Fruit fly (Drosophila melanogaster) whole organism, embryonic: Measurements from ENCODE around the gene HisCl1.

Experiments
- Atf3 ChIP-seq: fragments of 200-800 bp; sonication (Bioruptor generic); optimal IDR thresholded peaks from 3 replicates; lab custom pipeline; 2016; ENCODE audit warnings: missing biosample characterization, missing genetic modification characterization
- BEAF-32 ChIP-seq: fragments of 200-800 bp; sonication (Bioruptor generic); optimal IDR thresholded peaks from 3 replicates; lab custom pipeline; 2017; ENCODE audit warnings: missing biosample characterization, missing genetic modification characterization, mild to moderate bottlenecking, moderate library complexity, missing genetic modification reagents
- BtbVII ChIP-seq: fragments of 200-800 bp; sonication (Bioruptor generic); optimal IDR thresholded peaks from 3 replicates; lab custom pipeline; 2017; ENCODE audit warnings: missing biosample characterization, mild to moderate bottlenecking, missing genetic modification characterization
- CG10267 ChIP-seq: fragments of 200-800 bp; sonication (Bioruptor generic); optimal IDR thresholded peaks from 2 replicates; lab custom pipeline; 2018; ENCODE audit warnings: missing biosample characterization, mild to moderate bottlenecking, missing genetic modification characterization, moderate library complexity
- CG10431 ChIP-seq: fragments of 200-800 bp; sonication (Bioruptor generic); optimal IDR thresholded peaks from 3 replicates; lab custom pipeline; 2018; ENCODE audit warnings: missing biosample characterization, mild to moderate bottlenecking, missing genetic modification characterization
- CG12744 ChIP-seq: fragments of 200-800 bp; sonication (Bioruptor generic); optimal IDR thresholded peaks from 2 replicates; lab custom pipeline; 2016; ENCODE audit warnings: missing biosample characterization, missing genetic modification characterization
- CG13287 ChIP-seq: fragments of 200-800 bp; sonication (Bioruptor generic); IDR thresholded peaks from 2 replicates; pipeline ENCODE4 v1.3.6; 2022; ENCODE audit warnings: missing biosample characterization, missing genetic modification characterization; ENCODE audit not compliant: partially characterized antibody
- CG14710 ChIP-seq: fragments of 200-800 bp; sonication (Bioruptor generic); optimal IDR thresholded peaks from 3 replicates; lab custom pipeline; 2019; ENCODE audit warnings: missing biosample characterization, mild to moderate bottlenecking, missing genetic modification characterization, moderate library complexity
- CG1647 ChIP-seq: fragments of 200-800 bp; sonication (Bioruptor generic); optimal IDR thresholded peaks from 3 replicates; lab custom pipeline; 2016; ENCODE audit warnings: missing biosample characterization, missing genetic modification characterization
- CG17385 ChIP-seq: fragments of 200-800 bp; sonication (Bioruptor generic); optimal IDR thresholded peaks from 3 replicates; lab custom pipeline; 2018; ENCODE audit warnings: missing biosample characterization, mild to moderate bottlenecking, missing genetic modification characterization
- CG17568 ChIP-seq: fragments of 200-800 bp; sonication (Bioruptor generic); optimal IDR thresholded peaks from 2 replicates; lab custom pipeline; 2018; ENCODE audit warnings: missing biosample characterization, mild to moderate bottlenecking, missing genetic modification characterization, moderate library complexity
- CG3163 ChIP-seq: fragments of 200-800 bp; sonication (Bioruptor generic); optimal IDR thresholded peaks from 3 replicates; lab custom pipeline; 2016; ENCODE audit warnings: missing biosample characterization, missing genetic modification characterization
- CG33557 ChIP-seq: fragments of 200-800 bp; sonication (Bioruptor generic); optimal IDR thresholded peaks from 2 replicates; lab custom pipeline; 2019; ENCODE audit warnings: missing biosample characterization, mild to moderate bottlenecking, missing genetic modification characterization, moderate library complexity
- CG34376 ChIP-seq: fragments of 200-800 bp; sonication (Bioruptor generic); optimal IDR thresholded peaks from 2 replicates; lab custom pipeline; 2018; ENCODE audit warnings: missing biosample characterization, mild to moderate bottlenecking, missing genetic modification characterization
- CG34422 ChIP-seq: fragments of 200-800 bp; sonication (Bioruptor generic); IDR thresholded peaks from 3 replicates; pipeline ENCODE4 v1.3.6; 2022; ENCODE audit warnings: missing biosample characterization, missing genetic modification characterization
- CG3995 ChIP-seq: fragments of 200-800 bp; sonication (Bioruptor generic); optimal IDR thresholded peaks from 3 replicates; lab custom pipeline; 2016; ENCODE audit warnings: missing biosample characterization, missing genetic modification characterization
- CG4617 ChIP-seq: fragments of 200-800 bp; sonication (Bioruptor generic); optimal IDR thresholded peaks from 3 replicates; lab custom pipeline; 2016; ENCODE audit warnings: missing biosample characterization, missing genetic modification characterization, borderline replicate concordance
- CG6854 ChIP-seq: fragments of 200-800 bp; sonication (Bioruptor generic); optimal IDR thresholded peaks from 3 replicates; lab custom pipeline; 2017; ENCODE audit warnings: missing biosample characterization, mild to moderate bottlenecking, missing genetic modification characterization
- E2f2 ChIP-seq: fragments of 200-800 bp; sonication (Bioruptor generic); IDR thresholded peaks from 2 replicates; pipeline ENCODE4 v1.3.6; 2022; ENCODE audit warnings: missing biosample characterization, missing genetic modification characterization
- Ets65A ChIP-seq: fragments of 200-800 bp; sonication (Bioruptor generic); peaks from one replicate; lab custom pipeline; 2016; ENCODE audit warnings: missing biosample characterization, missing genetic modification characterization
- Ets97D ChIP-seq: fragments of 200-800 bp; sonication (Bioruptor generic); optimal IDR thresholded peaks from 3 replicates; lab custom pipeline; 2016; ENCODE audit warnings: missing biosample characterization, missing genetic modification characterization
- Lhr ChIP-seq: fragments of 200-800 bp; sonication (Bioruptor generic); optimal IDR thresholded peaks from 3 replicates; lab custom pipeline; 2017; ENCODE audit warnings: mild to moderate bottlenecking, missing biosample characterization, missing genetic modification reagents, missing genetic modification characterization
- MBD-R2 ChIP-seq: fragments of 200-800 bp; sonication (Bioruptor generic); IDR thresholded peaks from 2 replicates; pipeline ENCODE4 v1.3.6; 2022; ENCODE audit warnings: missing biosample characterization, missing genetic modification characterization
- Max ChIP-seq: fragments of 200-800 bp; sonication (Bioruptor generic); optimal IDR thresholded peaks from 2 replicates; lab custom pipeline; 2016; ENCODE audit warnings: missing biosample characterization, mild to moderate bottlenecking, missing genetic modification characterization
- Med ChIP-seq: fragments of 200-800 bp; sonication (Bioruptor generic); peaks from one replicate; lab custom pipeline; 2016; ENCODE audit warnings: missing biosample characterization, missing genetic modification characterization, mild to moderate bottlenecking, inconsistent platforms, moderate library complexity
- Sin3A ChIP-seq: fragments of >200 bp; optimal IDR thresholded peaks from 2 replicates; lab custom pipeline; 2018
- Sry-δ ChIP-seq: fragments of 200-800 bp; sonication (Bioruptor generic); optimal IDR thresholded peaks from 2 replicates; lab custom pipeline; 2016; ENCODE audit warnings: missing biosample characterization, missing genetic modification characterization
- Tbp ChIP-seq: fragments of >200 bp; optimal IDR thresholded peaks from 2 replicates; lab custom pipeline; 2018; ENCODE audit warnings: missing biosample characterization, missing genetic modification characterization
- amos ChIP-seq: fragments of 200-800 bp; sonication (Bioruptor generic); IDR thresholded peaks from 2 replicates; pipeline ENCODE4 v1.3.6; 2022; ENCODE audit warnings: missing biosample characterization, missing genetic modification characterization; ENCODE audit not compliant: partially characterized antibody
- aop ChIP-seq: fragments of 200-800 bp; sonication (Bioruptor generic); IDR thresholded peaks from 2 replicates; pipeline ENCODE4 v1.3.6; 2022; ENCODE audit warnings: missing biosample characterization, missing genetic modification characterization
- ato ChIP-seq: fragments of 200-800 bp; sonication (Bioruptor generic); IDR thresholded peaks from 2 replicates; pipeline ENCODE4 v1.3.6; 2022; ENCODE audit warnings: missing biosample characterization, missing genetic modification characterization; ENCODE audit not compliant: partially characterized antibody
- bbx ChIP-seq: fragments of 200-800 bp; sonication (Bioruptor generic); IDR thresholded peaks from 2 replicates; pipeline ENCODE4 v1.3.6; 2022; ENCODE audit warnings: missing biosample characterization, missing genetic modification characterization; ENCODE audit not compliant: partially characterized antibody
- crp ChIP-seq, 2 experiments: fragments of 200-800 bp; sonication (Bioruptor generic); optimal IDR thresholded peaks; 2 replicates in 1 of 2; 3 replicates in 1 of 2; lab custom pipeline; 2017; ENCODE audit warnings: missing biosample characterization in 2 of 2, missing genetic modification characterization in 2 of 2, mild to moderate bottlenecking in 1 of 2, moderate library complexity in 1 of 2
- dm ChIP-seq: fragments of 200-800 bp; sonication (Bioruptor generic); optimal IDR thresholded peaks from 3 replicates; lab custom pipeline; 2016; ENCODE audit warnings: missing biosample characterization, missing genetic modification characterization
- gfzf ChIP-seq: fragments of 200-800 bp; sonication (Bioruptor generic); optimal IDR thresholded peaks from 2 replicates; lab custom pipeline; 2016; ENCODE audit warnings: missing biosample characterization, mild to moderate bottlenecking, missing genetic modification characterization, moderate library complexity
- grau ChIP-seq: fragments of 200-800 bp; optimal IDR thresholded peaks from 3 replicates; lab custom pipeline; 2019; ENCODE audit warnings: missing biosample characterization, mild to moderate bottlenecking, missing genetic modification characterization, moderate library complexity
- insv ChIP-seq, 2 experiments: fragments of 200-800 bp; sonication (Bioruptor generic); optimal IDR thresholded peaks; 3 replicates each; lab custom pipeline; 2016 to 2018; ENCODE audit warnings: missing biosample characterization in 2 of 2, missing genetic modification characterization in 2 of 2
- kni ChIP-seq: fragments of 200-800 bp; sonication (Bioruptor generic); optimal IDR thresholded peaks from 3 replicates; lab custom pipeline; 2017; ENCODE audit warnings: mild to moderate bottlenecking, missing biosample characterization, missing genetic modification reagents, missing genetic modification characterization
- lola ChIP-seq, 3 experiments: fragments of >200 bp in 2 of 3; fragments of 200-800 bp in 1 of 3; sonication (Bioruptor generic) in 1 of 3; optimal IDR thresholded peaks; 2 replicates each; lab custom pipeline; 2017 to 2019; ENCODE audit warnings: missing biosample characterization in 3 of 3, missing genetic modification characterization in 3 of 3, mild to moderate bottlenecking in 1 of 3, moderate library complexity in 1 of 3
- nmo ChIP-seq: fragments of 200-800 bp; sonication (Bioruptor generic); optimal IDR thresholded peaks from 2 replicates; lab custom pipeline; 2018; ENCODE audit warnings: missing biosample characterization, mild to moderate bottlenecking, missing genetic modification characterization, moderate library complexity
- oc ChIP-seq: fragments of 200-800 bp; sonication (Bioruptor generic); optimal IDR thresholded peaks from 2 replicates; lab custom pipeline; 2018; ENCODE audit warnings: missing biosample characterization, mild to moderate bottlenecking, missing genetic modification characterization, moderate library complexity
- odd ChIP-seq: fragments of 200-800 bp; sonication (Bioruptor generic); optimal IDR thresholded peaks from 2 replicates; lab custom pipeline; 2017; ENCODE audit warnings: missing biosample characterization, mild to moderate bottlenecking, missing genetic modification characterization
- phol ChIP-seq: fragments of 200-800 bp; sonication (Bioruptor generic); optimal IDR thresholded peaks from 3 replicates; lab custom pipeline; 2018; ENCODE audit warnings: missing biosample characterization, mild to moderate bottlenecking, missing genetic modification characterization, moderate library complexity
- sima ChIP-seq: fragments of 200-800 bp; sonication (Bioruptor generic); optimal IDR thresholded peaks from 2 replicates; lab custom pipeline; 2016; ENCODE audit warnings: missing biosample characterization, missing genetic modification characterization
- slbo ChIP-seq: fragments of 200-800 bp; sonication (Bioruptor generic); IDR thresholded peaks from 2 replicates; pipeline ENCODE4 v1.3.6; 2022; ENCODE audit warnings: missing biosample characterization, missing genetic modification characterization
- sna ChIP-seq: fragments of 200-800 bp; sonication (Bioruptor generic); IDR thresholded peaks from 2 replicates; pipeline ENCODE4 v1.3.6; 2022; ENCODE audit warnings: missing biosample characterization, missing genetic modification characterization; ENCODE audit not compliant: partially characterized antibody
- tgo ChIP-seq: fragments of 200-800 bp; sonication (Bioruptor generic); IDR thresholded peaks from 3 replicates; pipeline ENCODE4 v1.3.6; 2022; ENCODE audit warnings: missing biosample characterization, missing genetic modification characterization
- trem ChIP-seq: fragments of 200-800 bp; optimal IDR thresholded peaks from 3 replicates; lab custom pipeline; 2019; ENCODE audit warnings: missing biosample characterization, mild to moderate bottlenecking, missing genetic modification characterization, moderate library complexity
- twi ChIP-seq: fragments of 200-800 bp; optimal IDR thresholded peaks from 2 replicates; lab custom pipeline; 2019; ENCODE audit warnings: missing biosample characterization, mild to moderate bottlenecking, missing genetic modification characterization, moderate library complexity

The HisCl1 gene

DNA sequence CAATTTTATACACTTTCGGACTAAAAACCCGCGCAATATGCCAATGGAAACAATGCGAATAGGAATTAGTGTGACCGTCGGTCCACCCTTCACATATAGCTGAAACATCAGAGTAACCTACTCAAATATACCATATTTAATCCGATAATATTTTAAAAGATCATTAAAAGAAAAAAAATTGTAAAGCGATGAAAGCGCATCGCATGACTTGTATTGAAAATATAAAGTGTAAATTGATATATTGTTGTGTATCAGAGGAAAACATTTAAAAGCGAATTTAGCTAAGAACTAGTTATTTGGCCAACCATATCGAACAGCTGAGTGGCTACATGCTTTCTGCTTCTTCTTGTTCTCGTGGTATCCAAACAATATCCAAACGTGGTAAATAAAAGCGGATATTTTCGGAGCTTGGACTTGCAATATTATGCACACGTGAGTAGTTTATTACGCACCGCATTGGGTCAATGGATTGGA lies 45.2 kb upstream of the HisCl1 start, which contains the start of the genes Blm and CG14722 (continued):
- TF ChIP-seq Med (GFP tag; lab: Kevin White, UChicago) (peak; percentile 64), ato (GFP tag; lab: Robert Waterston, UW) (0 out of 2 replicates have a peak, but pooled peaks have one; percentile 11), CG3163 (GFP tag; lab: Kevin White, UChicago) (no peak), Max (peak; percentile 73), crp (GFP tag; optimal IDR thresholded peaks at IDR 0.05; lab: Kevin White, UChicago) (peak; percentile 46 to 91), CG13287 (peak; percentile 47), Sin3A (lab: Kevin White, UChicago) (peak; percentile 47), aop (GFP tag; lab: Robert Waterston, UW) (no peak), Atf3 (GFP tag; lab: Kevin White, UChicago) (no peak), CG10267 (tag; lab: Kevin White, UChicago) (peak; percentile 52), CG3995 (GFP tag; lab: Kevin White, UChicago) (peak; percentile 42), CG34376 (peak; percentile 8), Sry-δ (GFP tag; lab: Kevin White, UChicago) (peak; percentile 43), CG34422 (no peak; the same call in 2 of the 3 replicates), kni (no peak), CG17568 (no peak), gfzf (peak; percentile 83), nmo (GFP tag; lab: Kevin White, UChicago) (peak; percentile 46), Ets65A (GFP tag; lab: Kevin White, UChicago) (peak; percentile 46), bbx (GFP tag; lab: Robert Waterston, UW) (no peak), CG6854 (GFP tag; lab: Kevin White, UChicago) (no peak), insv (GFP tag; optimal IDR thresholded peaks at IDR 0.05; lab: Kevin White, UChicago) (peak in 1 of 2 experiments; percentile 19), CG1647 (GFP tag; lab: Kevin White, UChicago) (no peak), E2f2 (GFP tag; lab: Robert Waterston, UW) (peak; percentile 77), lola (GFP tag; optimal IDR thresholded peaks at IDR 0.05; lab: Kevin White, UChicago) (no peak), grau (tag; lab: Kevin White, UChicago) (no peak), Lhr (GFP tag; lab: Kevin White, UChicago) (no peak), MBD-R2 (GFP tag; lab: Robert Waterston, UW) (peak; percentile 68; the same call in 1 of the 2 replicates), Tbp (peak; percentile 21), BEAF-32 (GFP tag; lab: Kevin White, UChicago) (peak; percentile 61), CG33557 (GFP tag; lab: Kevin White, UChicago) (no peak), twi (tag; lab: Kevin White, UChicago) (no peak), slbo (GFP tag; lab: Robert Waterston, UW) (no peak), BtbVII (no peak), CG10431 (GFP tag; lab: Kevin White, UChicago) (peak; percentile 16), sna (0 out of 2 replicates have a peak, but pooled peaks have one; percentile 25), trem (tag; lab: Kevin White, UChicago) (peak; percentile 93), tgo (GFP tag; lab: Robert Waterston, UW) (no peak), oc (tag; lab: Kevin White, UChicago) (no peak), phol (tag; lab: Kevin White, UChicago) (peak; percentile 55), amos (GFP tag; lab: Robert Waterston, UW) (no peak), odd (GFP tag; lab: Kevin White, UChicago) (no peak), CG17385 (GFP tag; lab: Kevin White, UChicago) (peak; percentile 94), CG4617 (GFP tag; lab: Kevin White, UChicago) (peak; percentile 56), Ets97D (GFP tag; lab: Kevin White, UChicago) (peak; percentile 22), CG12744 (peak; percentile 11), CG14710 (tag; lab: Kevin White, UChicago) (peak; percentile 58), dm (peak; percentile 83), sima (no peak)
